Worm (Caenorhabditis elegans) whole organism, L4/young adult: Measurements from ENCODE around the gene Y116A8C.470.

Source experiments
- W03F9.2 ChIP-seq: fragments of 150-350 bp; optimal IDR thresholded peaks from 2 replicates; lab custom pipeline; 2014; ENCODE audit warnings: missing biosample characterization, missing genetic modification characterization
- dao-5 ChIP-seq: sonication (generic microtip); optimal IDR thresholded peaks from 2 replicates; lab custom pipeline; 2016; ENCODE audit warnings: missing genotype, missing genetic modification characterization, moderate library complexity, missing compliant biosample characterization
- him-1 ChIP-seq: sonication (generic microtip); optimal IDR thresholded peaks from 2 replicates; lab custom pipeline; 2016; ENCODE audit warnings: missing genotype, missing genetic modification reagents, missing genetic modification characterization, missing compliant biosample characterization

- TF ChIP-seq dao-5 (tag; lab: Kevin White, UChicago), result no peak
- no peak for TF ChIP-seq W03F9.2 (tag; lab: Kevin White, UChicago)
- no peak for TF ChIP-seq him-1 (tag; lab: Kevin White, UChicago)
Observed at ce11 chrIV:16925363-16925863, 6.3 kb upstream of the Y116A8C.470 start.
